Worm (Caenorhabditis elegans): ENCODE data around the gene Y6D1A.2.

Gene Y6D1A.2

ce11 chrII:11819824-11820223 is at the start of gene Y6D1A.2:
Y6D1A.2 (minus strand) TSS chrII:11819924.
- no peak for TF ChIP-seq snpc-3.4 (tag; optimal IDR thresholded peaks at IDR 0.05)
- TF ChIP-seq xnd-1 (tag; optimal IDR thresholded peaks at IDR 0.05), result no peak
- TF ChIP-seq snpc-4 (GFP tag; optimal IDR thresholded peaks at IDR 0.05), result no peak
- no peak for TF ChIP-seq snpc-4 (tag; optimal IDR thresholded peaks at IDR 0.05)
- no peak for TF ChIP-seq tlf-1 (GFP tag; optimal IDR thresholded peaks at IDR 0.05)
- no peak for TF ChIP-seq attf-3 (GFP tag; conservative IDR thresholded peaks at IDR 0.05)
- no peak for TF ChIP-seq chd-7 (tag; optimal IDR thresholded peaks at IDR 0.05)
- no peak for TF ChIP-seq ztf-26 (tag; optimal IDR thresholded peaks at IDR 0.05)
- TF ChIP-seq ztf-22 (GFP tag; optimal IDR thresholded peaks at IDR 0.05), result no peak
- no peak for TF ChIP-seq nhr-179 (tag; optimal IDR thresholded peaks at IDR 0.05)
- TF ChIP-seq F55B11.4 (tag; optimal IDR thresholded peaks at IDR 0.05; ENCODE audit: borderline replicate concordance, insufficient read depth), result no peak

ce11 chrII:11868893-11869292 is 49.2 kb upstream of the Y6D1A.2 start:
- TF ChIP-seq bed-1 (GFP tag; IDR thresholded peaks at IDR 0.05), result 0 out of 2 replicates have a peak, but pooled peaks have one; percentile 41
- TF ChIP-seq ztf-25 (GFP tag; IDR thresholded peaks at IDR 0.05), result no peak
- TF ChIP-seq snpc-1.1 (tag; optimal IDR thresholded peaks at IDR 0.05; ENCODE audit: insufficient read depth), result no peak
- TF ChIP-seq ztf-6 (GFP tag; IDR thresholded peaks at IDR 0.05), result no peak
- TF ChIP-seq ztf-18 (tag; optimal IDR thresholded peaks at IDR 0.05), result no peak
- TF ChIP-seq ztf-26 (tag; optimal IDR thresholded peaks at IDR 0.05), result no peak
- no peak for TF ChIP-seq unc-62 (GFP tag; optimal IDR thresholded peaks at IDR 0.05)
- TF ChIP-seq pbrm-1 (GFP tag; IDR thresholded peaks at IDR 0.05), result no peak
- TF ChIP-seq F55B11.4 (tag; optimal IDR thresholded peaks at IDR 0.05; ENCODE audit: borderline replicate concordance, insufficient read depth), result no peak
- no peak for TF ChIP-seq ceh-91 (GFP tag; IDR thresholded peaks at IDR 0.05)
- no peak for TF ChIP-seq B0019.2 (GFP tag; conservative IDR thresholded peaks at IDR 0.05)
- TF ChIP-seq nhr-179 (tag; optimal IDR thresholded peaks at IDR 0.05), result no peak
- TF ChIP-seq lin-26 (GFP tag; IDR thresholded peaks at IDR 0.05), result peak; percentile 57; the same call in 1 of the 2 replicates
- no peak for TF ChIP-seq Y67H2A.10 (GFP tag; conservative IDR thresholded peaks at IDR 0.05)
- no peak for TF ChIP-seq nfyb-1 (GFP tag; IDR thresholded peaks at IDR 0.05)
- TF ChIP-seq B0336.3 (GFP tag; IDR thresholded peaks at IDR 0.05), result no peak
- no peak for TF ChIP-seq F39B2.1 (GFP tag; IDR thresholded peaks at IDR 0.05)
- no peak for TF ChIP-seq madf-3 (GFP tag; IDR thresholded peaks at IDR 0.05)
- no peak for TF ChIP-seq tbp1 (GFP tag; optimal IDR thresholded peaks at IDR 0.05)
- no peak for TF ChIP-seq Y95B8A.8 (GFP tag; IDR thresholded peaks at IDR 0.05)
- no peak for TF ChIP-seq ZK185.1 (tag; optimal IDR thresholded peaks at IDR 0.05; ENCODE audit: poor library complexity, severe bottlenecking)
- peak; percentile 37; the same call in 1 of the 2 replicates for TF ChIP-seq zfh-2 (GFP tag; conservative IDR thresholded peaks at IDR 0.05)
- TF ChIP-seq hrde-1 (tag; optimal IDR thresholded peaks at IDR 0.05; ENCODE audit: borderline replicate concordance), result no peak
- no peak for TF ChIP-seq snpc-4 (GFP tag; optimal IDR thresholded peaks at IDR 0.05)
- no peak for TF ChIP-seq snpc-4 (tag; optimal IDR thresholded peaks at IDR 0.05)
- TF ChIP-seq cebp-2 (GFP tag; IDR thresholded peaks at IDR 0.05), result no peak
- TF ChIP-seq dpff-1 (tag; optimal IDR thresholded peaks at IDR 0.05), result no peak
- TF ChIP-seq cebp-1 (GFP tag; IDR thresholded peaks at IDR 0.05), result no peak
- no peak for TF ChIP-seq cebp-1 (tag; optimal IDR thresholded peaks at IDR 0.05)
- 0 out of 2 replicates have a peak, but pooled peaks have one; percentile 69 for TF ChIP-seq F37B4.10 (GFP tag; IDR thresholded peaks at IDR 0.05)
- no peak for TF ChIP-seq ceh-27 (GFP tag; optimal IDR thresholded peaks at IDR 0.05)
- no peak for TF ChIP-seq atf-7 (tag; optimal IDR thresholded peaks at IDR 0.05)
- no peak for TF ChIP-seq athp-1 (tag; optimal IDR thresholded peaks at IDR 0.05)
- TF ChIP-seq F10E7.11 (tag; optimal IDR thresholded peaks at IDR 0.05), result no peak
